Worm (Caenorhabditis elegans): ENCODE results near the gene fbxa-100.
"Not testable (repeated sequence)": the region's sequence is repeated elsewhere in the genome, so short reads cannot be mapped to it uniquely, and the experiment has no call there.

The fbxa-100 gene

ce11 chrV:16055031-16055430 is 6.9 kb downstream of the fbxa-100 start, which contains the start of gene F14H3.4:
F14H3.4 (minus strand) TSS chrV:16055072.
- TF ChIP-seq unc-62 (GFP tag; optimal IDR thresholded peaks at IDR 0.05): no peak

- no peak for TF ChIP-seq unc-62 (GFP tag; optimal IDR thresholded peaks at IDR 0.05)
Measured at ce11 chrV:16053373-16053772, 8.5 kb downstream of the fbxa-100 start, which contains the start of gene F14H3.3. F14H3.3 (minus strand) TSS chrV:16053473.

DNA sequence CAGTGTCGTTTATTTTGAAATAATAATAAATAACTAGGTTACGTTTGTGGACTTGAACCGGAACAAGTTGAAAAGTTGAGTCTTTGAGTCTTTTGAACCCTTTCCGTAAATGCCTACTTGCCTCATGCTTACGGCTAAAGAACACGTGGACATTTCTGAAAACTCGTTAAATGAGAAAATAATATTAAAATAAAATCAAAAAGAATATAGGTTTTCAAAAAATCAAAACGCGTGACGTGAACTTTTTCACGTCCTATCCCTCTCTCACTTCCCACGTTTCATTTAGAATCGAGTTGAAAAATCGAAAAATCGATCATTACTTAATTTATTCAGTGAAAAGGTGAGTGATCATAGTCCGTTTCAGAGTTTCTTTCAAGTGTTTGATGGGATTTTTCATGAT is 12.7 kb downstream of the fbxa-100 start, which contains the start of gene best-12:
Gene best-12, plus strand, starts transcription at position 301 of the 400 bp plus-strand sequence.
- TF ChIP-seq unc-62 (GFP tag; optimal IDR thresholded peaks at IDR 0.05): no peak

- no peak for TF ChIP-seq unc-62 (GFP tag; optimal IDR thresholded peaks at IDR 0.05)
Measured at ce11 chrV:16047508-16047907, 14.4 kb downstream of the fbxa-100 start, which contains the start of gene str-198. str-198 (plus strand) TSS chrV:16047808.

DNA sequence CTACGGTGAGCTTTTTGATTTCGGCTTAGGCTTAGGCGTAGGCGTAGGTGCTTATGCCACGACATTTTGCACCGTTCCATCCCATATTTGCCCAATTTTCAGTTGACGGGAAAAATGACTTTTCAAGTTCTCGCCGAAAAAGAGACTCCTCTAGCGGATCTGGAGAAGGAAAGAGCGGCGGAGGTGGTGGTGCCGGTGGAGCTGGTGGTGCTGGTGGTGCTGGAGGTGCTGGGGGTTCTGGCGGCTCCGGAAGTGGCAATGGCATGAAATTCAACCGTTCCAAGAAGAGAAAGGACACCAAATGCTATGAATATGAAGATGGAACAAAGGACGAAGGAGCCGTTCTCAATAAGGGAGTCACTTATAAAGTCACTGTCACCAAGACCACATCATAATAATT is 14.8 kb downstream of the fbxa-100 start:
- no peak for TF ChIP-seq unc-62 (GFP tag; optimal IDR thresholded peaks at IDR 0.05)

- TF ChIP-seq unc-62 (GFP tag; optimal IDR thresholded peaks at IDR 0.05): no peak
Measured at ce11 chrV:16046573-16046972, 15.3 kb downstream of the fbxa-100 start, which contains the start of gene ZK285.2. ZK285.2 (plus strand) TSS chrV:16046873.

ce11 chrV:16045837-16046236 is 16.1 kb downstream of the fbxa-100 start, which contains the start of gene T10C6.15:
T10C6.15 (minus strand) TSS chrV:16045940.
- TF ChIP-seq unc-62 (GFP tag; optimal IDR thresholded peaks at IDR 0.05): no peak

DNA sequence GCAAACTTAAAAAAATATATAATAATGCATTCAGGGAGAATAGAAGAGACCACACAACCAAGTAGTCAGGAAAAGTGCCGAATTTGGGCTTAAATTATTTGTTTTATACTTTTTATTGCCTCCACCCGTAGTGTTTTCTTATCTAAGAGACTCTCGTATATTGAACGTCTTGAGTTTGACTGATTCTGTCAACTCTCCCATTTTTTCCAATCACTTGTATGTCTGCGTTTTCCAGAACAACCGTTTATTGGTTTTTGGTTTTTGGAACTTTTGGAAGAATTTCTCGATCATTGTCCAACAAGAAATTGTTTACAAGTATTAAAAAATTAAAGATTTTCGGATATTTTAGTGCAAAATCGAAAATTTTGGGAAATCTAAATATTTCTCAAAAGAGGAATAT is 18.2 kb downstream of the fbxa-100 start:
- no peak for TF ChIP-seq unc-62 (GFP tag; optimal IDR thresholded peaks at IDR 0.05)

DNA sequence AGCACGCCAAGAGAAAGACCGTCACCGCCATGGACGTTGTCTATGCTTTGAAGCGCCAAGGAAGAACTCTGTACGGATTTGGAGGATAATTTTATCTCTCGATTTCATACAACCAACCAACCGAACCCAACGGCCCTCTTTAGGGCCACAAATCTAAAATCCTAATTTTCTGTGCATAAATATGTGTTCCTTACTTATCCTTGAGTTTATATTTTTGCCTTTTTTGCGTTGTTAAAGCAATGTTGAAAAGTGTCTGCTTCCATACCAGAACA is 19.2 kb downstream of the fbxa-100 start:
- no peak for TF ChIP-seq unc-62 (GFP tag; optimal IDR thresholded peaks at IDR 0.05)

ce11 chrV:16041925-16042742 is 19.8 kb downstream of the fbxa-100 start, which contains the start of the genes his-2 and his-1:
his-2 (minus strand) TSS chrV:16042283.
his-1 (plus strand) TSS chrV:16042520.
- TF ChIP-seq unc-62 (GFP tag; optimal IDR thresholded peaks at IDR 0.05): not testable (repeated sequence)

DNA sequence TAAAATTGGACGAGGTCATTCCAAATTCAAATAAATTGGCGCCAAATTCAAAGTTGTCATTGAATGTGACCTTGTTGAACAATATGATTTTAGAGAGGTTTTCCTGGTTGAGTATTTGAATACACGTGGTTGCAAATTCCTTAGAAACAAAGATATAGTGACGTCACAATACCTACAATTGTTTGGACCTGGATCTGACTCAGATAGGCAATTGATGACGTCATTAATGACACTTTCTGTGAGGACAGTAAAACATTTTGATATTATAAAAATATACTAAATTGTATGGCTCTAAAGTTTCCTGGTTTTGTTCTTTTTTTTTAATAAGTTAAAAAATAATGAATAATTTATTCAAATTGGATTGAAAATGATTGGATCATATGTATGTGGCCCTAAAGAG is 20.5 kb downstream of the fbxa-100 start:
- no peak for TF ChIP-seq unc-62 (GFP tag; optimal IDR thresholded peaks at IDR 0.05)

- TF ChIP-seq unc-62 (GFP tag; optimal IDR thresholded peaks at IDR 0.05): not testable (repeated sequence)
Measured at ce11 chrV:16040140-16040827, 21.6 kb downstream of the fbxa-100 start, which contains the start of the genes his-4 and his-3. his-4 (minus strand) TSS chrV:16040515. his-3 (plus strand) TSS chrV:16040808.

ce11 chrV:16036166-16036565 is 25.7 kb downstream of the fbxa-100 start, which contains the start of gene T10C6.10:
T10C6.10 (plus strand) TSS chrV:16036413.
- TF ChIP-seq unc-62 (GFP tag; optimal IDR thresholded peaks at IDR 0.05): no peak

- no peak for TF ChIP-seq unc-62 (GFP tag; optimal IDR thresholded peaks at IDR 0.05)
Measured at ce11 chrV:16033491-16033890, 28.4 kb downstream of the fbxa-100 start.

ce11 chrV:16032761-16033160 is 29.1 kb downstream of the fbxa-100 start, which contains the start of gene T10C6.16:
T10C6.16 (minus strand) TSS chrV:16033005.
- TF ChIP-seq unc-62 (GFP tag; optimal IDR thresholded peaks at IDR 0.05): no peak

ce11 chrV:16031571-16031970 is 30.3 kb downstream of the fbxa-100 start, which contains the start of gene T10C6.7:
T10C6.7 (minus strand) TSS chrV:16031713.
- TF ChIP-seq unc-62 (GFP tag; optimal IDR thresholded peaks at IDR 0.05): no peak

Measured in whole organism, dauer.